Fruit fly (Drosophila melanogaster) whole organism, embryonic: ENCODE data around the gene CG5515.

ENCODE experiments used
- Atf6 ChIP-seq: fragments of 200-800 bp; sonication (Bioruptor generic); IDR thresholded peaks from 2 replicates; pipeline ENCODE4 v1.3.6; 2022; ENCODE audit warnings: missing biosample characterization, missing genetic modification characterization
- B-H1 ChIP-seq: fragments of 200-800 bp; sonication (Bioruptor generic); IDR thresholded peaks from 3 replicates; pipeline ENCODE4 v1.3.6; 2022; ENCODE audit warnings: missing biosample characterization, missing genetic modification characterization
- BEAF-32 ChIP-seq: fragments of 200-800 bp; sonication (Bioruptor generic); optimal IDR thresholded peaks from 3 replicates; lab custom pipeline; 2017; ENCODE audit warnings: missing biosample characterization, missing genetic modification characterization, mild to moderate bottlenecking, moderate library complexity, missing genetic modification reagents
- CG1024 ChIP-seq: fragments of 200-800 bp; sonication (Bioruptor generic); IDR thresholded peaks from 2 replicates; pipeline ENCODE4 v1.3.6; 2022; ENCODE audit warnings: missing biosample characterization, missing genetic modification characterization
- CG10654 ChIP-seq: fragments of 200-800 bp; sonication (Bioruptor generic); optimal IDR thresholded peaks from 2 replicates; lab custom pipeline; 2016; ENCODE audit warnings: missing biosample characterization, missing genetic modification characterization
- CG10979 ChIP-seq: fragments of 200-800 bp; sonication (Bioruptor generic); optimal IDR thresholded peaks from 2 replicates; lab custom pipeline; 2018; ENCODE audit warnings: missing biosample characterization, mild to moderate bottlenecking, missing genetic modification characterization, moderate library complexity
- CG12299 ChIP-seq: fragments of 200-800 bp; sonication (Bioruptor generic); optimal IDR thresholded peaks from 2 replicates; lab custom pipeline; 2018; ENCODE audit warnings: missing biosample characterization, mild to moderate bottlenecking, missing genetic modification characterization
- CG12744 ChIP-seq: fragments of 200-800 bp; sonication (Bioruptor generic); optimal IDR thresholded peaks from 2 replicates; lab custom pipeline; 2016; ENCODE audit warnings: missing biosample characterization, missing genetic modification characterization
- CG17186 ChIP-seq: fragments of 200-800 bp; sonication (Bioruptor generic); optimal IDR thresholded peaks from 3 replicates; lab custom pipeline; 2017; ENCODE audit warnings: missing biosample characterization, missing genetic modification reagents, missing genetic modification characterization
- CG18476 ChIP-seq: fragments of 200-800 bp; sonication (Bioruptor generic); optimal IDR thresholded peaks from 2 replicates; lab custom pipeline; 2016; ENCODE audit warnings: missing biosample characterization, mild to moderate bottlenecking, missing genetic modification characterization
- CG2875 ChIP-seq: fragments of 200-800 bp; sonication (Bioruptor generic); optimal IDR thresholded peaks from 2 replicates; lab custom pipeline; 2017; ENCODE audit warnings: missing biosample characterization, mild to moderate bottlenecking, missing genetic modification characterization, missing genetic modification reagents
- CG31365 ChIP-seq: fragments of 200-800 bp; sonication (Bioruptor generic); optimal IDR thresholded peaks from 2 replicates; lab custom pipeline; 2018; ENCODE audit warnings: missing biosample characterization, mild to moderate bottlenecking, missing genetic modification characterization
- CG42726 ChIP-seq: fragments of 200-800 bp; sonication (Bioruptor generic); IDR thresholded peaks from 2 replicates; pipeline ENCODE4 v1.3.6; 2022; ENCODE audit warnings: missing biosample characterization, missing genetic modification characterization; ENCODE audit not compliant: partially characterized antibody
- CG6175 ChIP-seq: fragments of 200-800 bp; sonication (Bioruptor generic); IDR thresholded peaks from 3 replicates; pipeline ENCODE4 v1.3.6; 2022; ENCODE audit warnings: missing biosample characterization, missing genetic modification characterization
- CG6854 ChIP-seq: fragments of 200-800 bp; sonication (Bioruptor generic); optimal IDR thresholded peaks from 3 replicates; lab custom pipeline; 2017; ENCODE audit warnings: missing biosample characterization, mild to moderate bottlenecking, missing genetic modification characterization
- CG8359 ChIP-seq: fragments of 200-800 bp; sonication (Bioruptor generic); optimal IDR thresholded peaks from 2 replicates; lab custom pipeline; 2017; ENCODE audit warnings: missing biosample characterization, mild to moderate bottlenecking, missing genetic modification characterization, borderline replicate concordance
- CG8765 ChIP-seq: fragments of 200-800 bp; sonication (Bioruptor generic); IDR thresholded peaks from 2 replicates; pipeline ENCODE4 v1.3.6; 2022; ENCODE audit warnings: missing biosample characterization, missing genetic modification characterization
- D ChIP-seq, 2 experiments: fragments of 200-800 bp in 1 of 2; fragments of >200 bp in 1 of 2; sonication (Bioruptor generic) in 1 of 2; optimal IDR thresholded peaks; 2 replicates in 1 of 2; 3 replicates in 1 of 2; lab custom pipeline; 2017; ENCODE audit warnings: mild to moderate bottlenecking in 1 of 2, missing biosample characterization in 1 of 2, missing genetic modification characterization in 1 of 2, missing genetic modification reagents in 1 of 2
- Dref ChIP-seq: fragments of 200-800 bp; sonication (Bioruptor generic); IDR thresholded peaks from 2 replicates; pipeline ENCODE4 v1.3.6; 2022; ENCODE audit warnings: missing biosample characterization, missing genetic modification characterization
- Gsc ChIP-seq: fragments of 200-800 bp; sonication (Bioruptor generic); IDR thresholded peaks from 2 replicates; pipeline ENCODE4 v1.3.6; 2022; ENCODE audit warnings: missing biosample characterization, missing genetic modification characterization
- Gug ChIP-seq: fragments of 200-800 bp; sonication (Bioruptor generic); IDR thresholded peaks from 4 replicates; pipeline ENCODE4 v1.3.6; 2022; ENCODE audit warnings: missing biosample characterization, missing genetic modification characterization
- HLH3B ChIP-seq: fragments of 200-800 bp; sonication (Bioruptor generic); IDR thresholded peaks from 2 replicates; pipeline ENCODE4 v1.3.6; 2022; ENCODE audit warnings: missing biosample characterization, missing genetic modification characterization
- HLH4C ChIP-seq: fragments of 200-800 bp; sonication (Bioruptor generic); IDR thresholded peaks from 3 replicates; pipeline ENCODE4 v1.3.6; 2022; ENCODE audit warnings: missing biosample characterization, missing genetic modification characterization; ENCODE audit not compliant: partially characterized antibody
- Hand ChIP-seq: fragments of 200-800 bp; sonication (Bioruptor generic); optimal IDR thresholded peaks from 2 replicates; lab custom pipeline; 2017; ENCODE audit warnings: mild to moderate bottlenecking, missing biosample characterization, missing genetic modification reagents, missing genetic modification characterization
- MBD-R2 ChIP-seq: fragments of 200-800 bp; sonication (Bioruptor generic); IDR thresholded peaks from 2 replicates; pipeline ENCODE4 v1.3.6; 2022; ENCODE audit warnings: missing biosample characterization, missing genetic modification characterization
- MTF-1 ChIP-seq: fragments of 200-800 bp; sonication (Bioruptor generic); optimal IDR thresholded peaks from 2 replicates; lab custom pipeline; 2018; ENCODE audit warnings: missing biosample characterization, mild to moderate bottlenecking, missing genetic modification characterization, borderline replicate concordance
- NK7.1 ChIP-seq: fragments of 200-800 bp; sonication (Bioruptor generic); optimal IDR thresholded peaks from 3 replicates; lab custom pipeline; 2016; ENCODE audit warnings: missing biosample characterization, missing genetic modification characterization
- Opbp ChIP-seq: fragments of 200-800 bp; sonication (Bioruptor generic); IDR thresholded peaks from 3 replicates; pipeline ENCODE4 v1.3.6; 2022; ENCODE audit warnings: missing biosample characterization, missing genetic modification characterization; ENCODE audit not compliant: partially characterized antibody
- PHDP ChIP-seq: fragments of 200-800 bp; sonication (Bioruptor generic); optimal IDR thresholded peaks from 3 replicates; lab custom pipeline; 2018; ENCODE audit warnings: missing biosample characterization, mild to moderate bottlenecking, missing genetic modification characterization, moderate library complexity
- Ravus ChIP-seq: fragments of 200-800 bp; sonication (Bioruptor generic); IDR thresholded peaks from 2 replicates; pipeline ENCODE4 v1.3.6; 2022; ENCODE audit warnings: missing biosample characterization, missing genetic modification characterization
- Sox100B ChIP-seq: fragments of 200-800 bp; sonication (Bioruptor generic); optimal IDR thresholded peaks from 3 replicates; lab custom pipeline; 2018; ENCODE audit warnings: missing biosample characterization, mild to moderate bottlenecking, missing genetic modification characterization
- Sox102F ChIP-seq: fragments of 200-800 bp; sonication (Bioruptor generic); optimal IDR thresholded peaks from 2 replicates; lab custom pipeline; 2018; ENCODE audit warnings: missing biosample characterization, mild to moderate bottlenecking, missing genetic modification characterization, moderate library complexity
- Xbp1 ChIP-seq: fragments of 200-800 bp; sonication (Bioruptor generic); optimal IDR thresholded peaks from 3 replicates; lab custom pipeline; 2016; ENCODE audit warnings: missing biosample characterization, mild to moderate bottlenecking, missing genetic modification characterization
- abd-A ChIP-seq: fragments of 200-800 bp; sonication (Bioruptor generic); optimal IDR thresholded peaks from 3 replicates; lab custom pipeline; 2019; ENCODE audit warnings: missing biosample characterization, mild to moderate bottlenecking, missing genetic modification characterization, moderate library complexity
- bab2 ChIP-seq: fragments of 200-800 bp; sonication (Bioruptor generic); optimal IDR thresholded peaks from 2 replicates; lab custom pipeline; 2016; ENCODE audit warnings: missing biosample characterization, missing genetic modification characterization
- bigmax ChIP-seq: fragments of 200-800 bp; sonication (Bioruptor generic); optimal IDR thresholded peaks from 2 replicates; lab custom pipeline; 2018; ENCODE audit warnings: missing biosample characterization, mild to moderate bottlenecking, missing genetic modification characterization
- chm ChIP-seq: fragments of 200-800 bp; sonication (Bioruptor generic); IDR thresholded peaks from 2 replicates; pipeline ENCODE4 v1.3.6; 2022; ENCODE audit warnings: missing biosample characterization, missing genetic modification characterization
- croc ChIP-seq: fragments of 200-800 bp; sonication (Bioruptor generic); conservative IDR thresholded peaks from 3 replicates; pipeline ENCODE4 v1.3.6; 2022; ENCODE audit warnings: missing biosample characterization, missing genetic modification characterization
- emc ChIP-seq: fragments of 200-800 bp; sonication (Bioruptor generic); optimal IDR thresholded peaks from 2 replicates; lab custom pipeline; 2016; ENCODE audit warnings: missing biosample characterization, missing genetic modification characterization
- grn ChIP-seq: fragments of 200-800 bp; sonication (Bioruptor generic); optimal IDR thresholded peaks from 3 replicates; lab custom pipeline; 2017; ENCODE audit warnings: missing biosample characterization, missing genetic modification characterization
- gro ChIP-seq: fragments of 200-800 bp; sonication (Bioruptor generic); optimal IDR thresholded peaks from 2 replicates; lab custom pipeline; 2016; ENCODE audit warnings: missing biosample characterization, missing genetic modification characterization
- pb ChIP-seq: fragments of 200-800 bp; sonication (Bioruptor generic); optimal IDR thresholded peaks from 3 replicates; lab custom pipeline; 2016; ENCODE audit warnings: missing biosample characterization, missing genetic modification characterization
- pfk ChIP-seq: fragments of 200-800 bp; sonication (Bioruptor generic); optimal IDR thresholded peaks from 2 replicates; lab custom pipeline; 2018; ENCODE audit warnings: missing biosample characterization, mild to moderate bottlenecking, missing genetic modification characterization, moderate library complexity
- scrt ChIP-seq: fragments of 200-800 bp; sonication (Bioruptor generic); optimal IDR thresholded peaks from 2 replicates; lab custom pipeline; 2018; ENCODE audit warnings: missing biosample characterization, mild to moderate bottlenecking, missing genetic modification characterization, moderate library complexity
- slbo ChIP-seq: fragments of 200-800 bp; sonication (Bioruptor generic); IDR thresholded peaks from 2 replicates; pipeline ENCODE4 v1.3.6; 2022; ENCODE audit warnings: missing biosample characterization, missing genetic modification characterization
- so ChIP-seq: fragments of 200-800 bp; sonication (Bioruptor generic); IDR thresholded peaks from 3 replicates; pipeline ENCODE4 v1.3.6; 2022; ENCODE audit warnings: missing biosample characterization, missing genetic modification characterization
- tap ChIP-seq: fragments of 200-800 bp; optimal IDR thresholded peaks from 3 replicates; lab custom pipeline; 2019; ENCODE audit warnings: missing biosample characterization, mild to moderate bottlenecking, missing genetic modification characterization, moderate library complexity
- unc-4 ChIP-seq: fragments of 200-800 bp; sonication (Bioruptor generic); IDR thresholded peaks from 2 replicates; pipeline ENCODE4 v1.3.6; 2022; ENCODE audit warnings: missing biosample characterization, missing genetic modification characterization; ENCODE audit not compliant: partially characterized antibody
- vnd ChIP-seq: fragments of 200-800 bp; sonication (Bioruptor generic); IDR thresholded peaks from 3 replicates; pipeline ENCODE4 v1.3.6; 2022; ENCODE audit warnings: missing biosample characterization, missing genetic modification characterization; ENCODE audit not compliant: partially characterized antibody
- zfh2 ChIP-seq: fragments of 200-800 bp; sonication (Bioruptor generic); optimal IDR thresholded peaks from 2 replicates; lab custom pipeline; 2016; ENCODE audit warnings: missing biosample characterization, missing genetic modification characterization

Gene CG5515

DNA sequence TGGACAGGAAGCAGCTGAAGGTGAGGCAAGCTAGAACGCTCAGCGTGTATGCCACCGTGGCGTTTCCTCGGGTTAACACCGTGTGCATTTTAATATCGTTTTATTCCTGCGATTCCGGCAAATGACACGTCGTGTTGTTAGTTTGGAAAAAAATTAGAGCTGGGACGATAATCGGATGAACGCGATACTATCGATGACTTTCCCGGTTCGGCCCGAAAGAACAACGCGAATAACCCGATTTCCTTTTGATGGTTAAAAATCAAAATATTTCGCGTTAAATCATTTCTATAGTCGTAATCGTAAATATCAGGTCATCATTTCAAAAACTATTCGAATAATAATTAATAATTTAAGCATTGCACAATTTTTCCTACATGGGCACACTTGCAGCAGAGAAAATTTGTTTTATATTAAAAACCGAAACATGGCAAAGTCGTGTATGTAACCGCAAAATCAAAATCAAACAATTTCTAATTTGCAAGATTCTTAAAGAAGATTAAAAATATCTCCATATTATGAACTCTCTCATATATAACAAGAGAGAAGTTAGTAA lies 41.2 kb upstream of the CG5515 start, which contains the start of gene Spase22-23 (continued):
- TF ChIP-seq CG42726 (GFP tag; lab: Robert Waterston, UW) (peak; percentile 94), B-H1 (no peak), Gug (GFP tag; lab: Robert Waterston, UW) (peak; percentile 10; the same call in 1 of the 4 replicates), Ravus (GFP tag; lab: Robert Waterston, UW) (no peak), CG8765 (GFP tag; lab: Robert Waterston, UW) (no peak), BEAF-32 (GFP tag; lab: Kevin White, UChicago) (peak; percentile 90), HLH4C (GFP tag; lab: Robert Waterston, UW) (peak; percentile 92), bab2 (GFP tag; lab: Kevin White, UChicago) (no peak), bigmax (no peak), tap (tag; lab: Kevin White, UChicago) (no peak), zfh2 (no peak), vnd (GFP tag; lab: Robert Waterston, UW) (peak; percentile 91), CG17186 (GFP tag; lab: Kevin White, UChicago) (no peak), slbo (GFP tag; lab: Robert Waterston, UW) (0 out of 2 replicates have a peak, but pooled peaks have one; percentile 19), scrt (GFP tag; lab: Kevin White, UChicago) (no peak), grn (no peak), unc-4 (GFP tag; lab: Robert Waterston, UW) (peak; percentile 89), Dref (GFP tag; lab: Robert Waterston, UW) (peak; percentile 70), pfk (GFP tag; lab: Kevin White, UChicago) (no peak), NK7.1 (GFP tag; lab: Kevin White, UChicago) (no peak), Xbp1 (GFP tag; lab: Kevin White, UChicago) (no peak), CG6854 (no peak), CG1024 (GFP tag; lab: Robert Waterston, UW) (no peak), Hand (GFP tag; lab: Kevin White, UChicago) (no peak), chm (GFP tag; lab: Robert Waterston, UW) (no peak), CG31365 (tag; lab: Kevin White, UChicago) (no peak), MTF-1 (GFP tag; lab: Kevin White, UChicago) (no peak), Sox100B (GFP tag; lab: Kevin White, UChicago) (no peak), CG6175 (GFP tag; lab: Robert Waterston, UW) (no peak), PHDP (no peak), D (optimal IDR thresholded peaks at IDR 0.05; lab: Kevin White, UChicago) (no peak), D (GFP tag; optimal IDR thresholded peaks at IDR 0.05; lab: Kevin White, UChicago) (no peak), pb (GFP tag; lab: Kevin White, UChicago) (no peak), HLH3B (GFP tag; lab: Robert Waterston, UW) (no peak), CG10654 (GFP tag; lab: Kevin White, UChicago) (no peak), Atf6 (GFP tag; lab: Robert Waterston, UW) (no peak), CG12744 (GFP tag; lab: Kevin White, UChicago) (no peak), CG12299 (no peak), Opbp (GFP tag; lab: Robert Waterston, UW) (peak; percentile 96), MBD-R2 (GFP tag; lab: Robert Waterston, UW) (peak; percentile 44), croc (GFP tag; lab: Robert Waterston, UW) (no peak), Sox102F (GFP tag; lab: Kevin White, UChicago) (no peak), CG10979 (tag; lab: Kevin White, UChicago) (no peak), abd-A (tag; lab: Kevin White, UChicago) (no peak), emc (no peak), CG18476 (GFP tag; lab: Kevin White, UChicago) (no peak), Gsc (no peak), CG2875 (GFP tag; lab: Kevin White, UChicago) (no peak), so (no peak), CG8359 (GFP tag; lab: Kevin White, UChicago) (no peak), gro (GFP tag; lab: Kevin White, UChicago) (no peak)
